Worm (Caenorhabditis elegans) whole organism, dauer: ENCODE results near the gene F46F5.14.
"Not testable (repeated sequence)": the region's sequence is repeated elsewhere in the genome, so short reads cannot be mapped to it uniquely, and the experiment has no call there.

Experiments
- unc-62 ChIP-seq: sonication (generic microtip); optimal IDR thresholded peaks from 2 replicates; lab custom pipeline; 2017; ENCODE audit warnings: missing biosample characterization, missing genetic modification reagents, missing genetic modification characterization

F46F5.14 gene

DNA sequence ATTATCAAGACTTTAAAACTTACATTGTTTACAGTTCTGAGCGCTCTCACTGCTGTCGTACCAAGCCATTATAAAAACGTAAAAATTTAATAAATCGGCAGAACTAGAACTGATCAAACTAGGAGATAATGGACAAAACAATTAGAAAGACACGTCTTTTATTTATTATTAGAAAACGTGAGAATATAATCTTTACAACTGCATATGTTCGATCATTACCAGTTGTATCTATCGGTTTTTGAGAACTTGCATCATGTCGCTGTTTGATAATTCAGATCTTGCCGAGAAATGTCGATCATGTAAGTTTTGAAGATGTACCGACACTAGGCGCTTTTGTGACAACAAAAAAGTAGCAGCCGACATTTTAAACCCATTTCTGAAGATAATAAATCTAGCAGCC lies 45.8 kb downstream of the F46F5.14 start, which contains the start of gene F28A10.7:
F28A10.7 (minus strand) TSS at position 101 of the 400 bp plus-strand sequence.
- TF ChIP-seq unc-62 (GFP tag; lab: Kevin White, UChicago), result no peak

ce11 chrII:848519-848918 lies 48.7 kb downstream of the F46F5.14 start, which contains the start of the genes acdh-9 and F28A10.13:
acdh-9 (minus strand) TSS chrII:848603.
F28A10.13 (plus strand) TSS chrII:848812.
- no peak for TF ChIP-seq unc-62 (GFP tag; lab: Kevin White, UChicago)

DNA sequence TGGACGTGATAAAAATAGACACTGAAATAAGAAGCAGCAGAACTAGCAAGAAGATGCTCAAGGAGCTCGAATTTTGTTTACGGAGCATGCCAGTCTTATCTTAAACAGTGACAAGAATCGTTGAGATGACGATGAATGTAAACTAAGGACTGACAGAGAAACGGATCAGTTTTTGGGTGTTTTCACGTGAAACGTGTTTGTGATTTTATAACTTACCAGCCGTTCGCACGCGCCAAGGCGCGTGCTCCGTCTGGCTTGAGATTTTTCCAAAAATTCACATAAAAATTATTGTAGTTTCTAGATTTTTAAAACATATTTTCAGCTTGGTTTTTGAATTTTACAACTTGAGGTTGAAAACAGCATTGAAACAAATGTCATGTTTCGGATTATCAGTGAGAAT lies 50.8 kb downstream of the F46F5.14 start, which contains the start of gene F28A10.5:
F28A10.5 (minus strand) TSS at position 101 of the 400 bp plus-strand sequence.
- TF ChIP-seq unc-62 (GFP tag; lab: Kevin White, UChicago), result not testable (repeated sequence)
